Fruit fly (Drosophila melanogaster): ENCODE data around the gene mtgo.

mtgo gene

DNA sequence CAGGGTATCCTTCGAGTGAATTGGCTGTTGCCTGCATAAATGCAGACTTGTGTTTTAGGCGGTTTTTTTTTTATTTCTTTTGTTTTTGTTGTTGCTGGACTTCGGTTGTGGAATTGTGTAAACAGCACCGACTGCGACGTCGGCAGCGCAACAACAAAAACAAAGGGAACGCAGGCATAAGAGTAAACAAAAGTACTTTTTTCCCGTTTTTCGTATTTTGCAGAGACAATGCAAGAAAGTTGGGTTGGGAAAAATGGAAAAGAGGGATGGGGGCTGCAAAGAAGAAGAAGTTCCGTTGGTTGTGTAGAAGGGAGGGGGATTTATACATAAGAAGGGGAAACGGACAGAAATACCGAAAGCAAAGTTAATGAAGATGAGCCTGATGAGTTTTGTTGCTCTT lies 8.3 kb upstream of the mtgo start (continued):
- TF ChIP-seq trh (GFP tag; optimal IDR thresholded peaks at IDR 0.05) (no peak), al (GFP tag; IDR thresholded peaks at IDR 0.05) (no peak), CG8765 (GFP tag; IDR thresholded peaks at IDR 0.05) (no peak), dati (GFP tag; IDR thresholded peaks at IDR 0.05) (no peak), Xrp1 (GFP tag; IDR thresholded peaks at IDR 0.05) (no peak), tup (GFP tag; optimal IDR thresholded peaks at IDR 0.05) (no peak), Deaf1 (tag; optimal IDR thresholded peaks at IDR 0.05) (no peak), CG15514 (GFP tag; optimal IDR thresholded peaks at IDR 0.05) (peak; percentile 27), Pdp1 (GFP tag; optimal IDR thresholded peaks at IDR 0.05) (no peak), CG8388 (GFP tag; optimal IDR thresholded peaks at IDR 0.05) (no peak), Drgx (GFP tag; IDR thresholded peaks at IDR 0.05) (peak; percentile 10; the same call in 1 of the 2 replicates), wor (GFP tag; IDR thresholded peaks at IDR 0.05) (no peak), caup (GFP tag; optimal IDR thresholded peaks at IDR 0.05; ENCODE audit: severe bottlenecking) (no peak), Ssrp (tag; optimal IDR thresholded peaks at IDR 0.05) (no peak), Jarid2 (GFP tag; optimal IDR thresholded peaks at IDR 0.05) (peak; percentile 21), ewg (GFP tag; optimal IDR thresholded peaks at IDR 0.05) (no peak), CG2199 (GFP tag; IDR thresholded peaks at IDR 0.05) (0 out of 3 replicates have a peak, but pooled peaks have one; percentile 63), maf-S (GFP tag; optimal IDR thresholded peaks at IDR 0.05) (no peak), CG1832 (GFP tag; optimal IDR thresholded peaks at IDR 0.05) (no peak), PHDP (tag; optimal IDR thresholded peaks at IDR 0.05) (no peak), unc-4 (GFP tag; IDR thresholded peaks at IDR 0.05; ENCODE audit: partially characterized antibody) (no peak), Rfx (GFP tag; IDR thresholded peaks at IDR 0.05) (0 out of 2 replicates have a peak, but pooled peaks have one; percentile 9), C15 (GFP tag; IDR thresholded peaks at IDR 0.05) (no peak), lbe (GFP tag; optimal IDR thresholded peaks at IDR 0.05) (peak; percentile 30), sens (GFP tag) (no peak)

DNA sequence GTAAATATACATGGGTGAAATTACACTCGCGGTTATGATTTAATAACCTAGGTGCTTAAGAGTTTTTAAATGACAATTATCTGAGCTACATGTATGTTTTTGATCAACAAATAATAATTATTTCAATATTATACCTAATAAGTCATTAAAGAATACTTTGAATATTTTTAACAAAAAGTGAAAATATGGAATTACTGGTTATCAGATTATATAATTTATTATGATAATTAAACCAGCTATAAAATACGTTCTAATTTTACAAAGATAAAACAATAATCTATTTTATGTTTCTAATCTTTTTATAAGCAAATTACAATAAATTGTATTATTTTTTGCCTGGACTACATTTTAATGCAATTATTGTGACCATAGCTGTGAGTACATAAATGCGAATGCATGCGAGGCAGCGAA lies 7.8 kb upstream of the mtgo start:
- peak; percentile 30 for TF ChIP-seq CG2678 (tag; optimal IDR thresholded peaks at IDR 0.05)
- no peak for TF ChIP-seq Ets97D (GFP tag; optimal IDR thresholded peaks at IDR 0.05)
- no peak for TF ChIP-seq CG32767 (GFP tag; IDR thresholded peaks at IDR 0.05)
- peak; percentile 34 for TF ChIP-seq CG11504 (tag; optimal IDR thresholded peaks at IDR 0.05)
- peak; percentile 27 for TF ChIP-seq CG18262 (tag; optimal IDR thresholded peaks at IDR 0.05)
- peak; percentile 17 for TF ChIP-seq phol (tag; optimal IDR thresholded peaks at IDR 0.05)

DNA sequence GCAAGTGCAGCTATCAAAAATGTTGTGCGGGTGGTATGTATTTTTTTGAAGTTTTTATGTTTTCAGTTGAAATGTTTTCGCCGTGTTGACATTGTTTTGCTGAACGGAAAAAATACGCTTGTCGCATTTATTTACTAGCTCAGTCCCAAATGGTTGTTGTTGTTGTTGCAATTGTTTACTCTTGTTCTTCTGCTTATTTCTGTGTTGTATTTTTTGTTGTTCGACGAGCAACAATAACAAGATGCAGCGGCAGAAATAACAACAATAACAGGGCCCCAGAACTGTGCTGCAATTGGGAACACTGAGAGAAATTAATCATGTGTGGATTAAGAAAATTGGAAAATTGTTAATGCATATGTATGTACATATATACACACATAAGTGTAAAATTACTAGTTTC lies 6.7 kb upstream of the mtgo start:
- no peak for TF ChIP-seq Sry-δ (GFP tag; optimal IDR thresholded peaks at IDR 0.05)
- TF ChIP-seq shn (GFP tag; optimal IDR thresholded peaks at IDR 0.05) = no peak
- TF ChIP-seq CG6791 (GFP tag; IDR thresholded peaks at IDR 0.05; ENCODE audit: partially characterized antibody) = no peak
- TF ChIP-seq CG9797 (GFP tag; optimal IDR thresholded peaks at IDR 0.05) = no peak
- TF ChIP-seq Opbp (GFP tag; IDR thresholded peaks at IDR 0.05; ENCODE audit: partially characterized antibody) = no peak
- no peak for TF ChIP-seq CG15514 (GFP tag; optimal IDR thresholded peaks at IDR 0.05)
- no peak for TF ChIP-seq sna (GFP tag; IDR thresholded peaks at IDR 0.05; ENCODE audit: partially characterized antibody)
- 0 out of 2 replicates have a peak, but pooled peaks have one; percentile 38 for TF ChIP-seq sim (GFP tag; IDR thresholded peaks at IDR 0.05)
- TF ChIP-seq CG15073 (GFP tag; optimal IDR thresholded peaks at IDR 0.05) = no peak
- no peak for TF ChIP-seq ftz-f1 (GFP tag; optimal IDR thresholded peaks at IDR 0.05)
- no peak for TF ChIP-seq CG11093 (GFP tag; IDR thresholded peaks at IDR 0.05)
- no peak for TF ChIP-seq dan (GFP tag; IDR thresholded peaks at IDR 0.05)
- no peak for TF ChIP-seq Elba2 (GFP tag; optimal IDR thresholded peaks at IDR 0.05)
- no peak for TF ChIP-seq BtbVII (GFP tag; optimal IDR thresholded peaks at IDR 0.05)
- no peak for TF ChIP-seq Lhr (GFP tag; optimal IDR thresholded peaks at IDR 0.05)
- TF ChIP-seq CG7928 (GFP tag; optimal IDR thresholded peaks at IDR 0.05) = no peak
- peak; percentile 64 for TF ChIP-seq CG4360 (GFP tag; IDR thresholded peaks at IDR 0.05)
- TF ChIP-seq CG15601 (tag; optimal IDR thresholded peaks at IDR 0.05) = no peak
- peak in 1 of 2 experiments; percentile 12 for TF ChIP-seq eve (GFP tag; optimal IDR thresholded peaks at IDR 0.05)
- no peak for TF ChIP-seq gt (GFP tag; IDR thresholded peaks at IDR 0.05)

Data from whole organism, embryonic.